Worm (Caenorhabditis elegans) whole organism, young adult: ENCODE data around the gene ech-5.

Experiments used
- C17E4.6 ChIP-seq: fragments of 200-800 bp; sonication (Bioruptor generic); IDR thresholded peaks from 2 replicates; pipeline ENCODE4 v1.3.6; 2022; ENCODE audit warnings: missing genetic modification reagents, missing genetic modification characterization, missing compliant biosample characterization
- F33H1.4 ChIP-seq: fragments of 200-800 bp; sonication (Bioruptor generic); IDR thresholded peaks from 2 replicates; pipeline ENCODE4 v1.3.6; 2022; ENCODE audit warnings: missing genetic modification reagents, missing genetic modification characterization, missing compliant biosample characterization
- F39B2.1 ChIP-seq: fragments of 200-800 bp; sonication (Bioruptor generic); IDR thresholded peaks from 2 replicates; pipeline ENCODE4 v1.3.6; 2022; ENCODE audit warnings: missing genetic modification reagents, missing genetic modification characterization, missing compliant biosample characterization
- F49E8.2 ChIP-seq: sonication (generic microtip); optimal IDR thresholded peaks from 3 replicates; lab custom pipeline; 2017; ENCODE audit warnings: missing genetic modification characterization, mild to moderate bottlenecking, missing compliant biosample characterization, antibody characterized with exemption, moderate library complexity; ENCODE audit not compliant: insufficient read depth
- F52B5.7 ChIP-seq: sonication (generic microtip); optimal IDR thresholded peaks from 2 replicates; lab custom pipeline; 2016; ENCODE audit warnings: mild to moderate bottlenecking, missing genetic modification characterization, missing compliant biosample characterization
- F57A8.1 ChIP-seq: fragments of 200-800 bp; sonication (Bioruptor generic); optimal IDR thresholded peaks from 2 replicates; lab custom pipeline; 2018; ENCODE audit warnings: mild to moderate bottlenecking, missing genetic modification characterization, moderate library complexity, missing compliant biosample characterization
- K11D2.4 ChIP-seq: fragments of 200-800 bp; sonication (Bioruptor generic); IDR thresholded peaks from 2 replicates; pipeline ENCODE4 v1.3.6; 2022; ENCODE audit warnings: missing genetic modification reagents, missing genetic modification characterization, missing compliant biosample characterization
- Y53F4B.3 ChIP-seq: fragments of 200-800 bp; sonication (Bioruptor generic); IDR thresholded peaks from 2 replicates; pipeline ENCODE4 v1.3.6; 2022; ENCODE audit warnings: missing genetic modification reagents, missing genetic modification characterization, missing compliant biosample characterization
- Y53G8AR.9 ChIP-seq: fragments of 200-800 bp; sonication (Bioruptor generic); conservative IDR thresholded peaks from 2 replicates; pipeline ENCODE4 v1.3.6; 2022; ENCODE audit warnings: missing genetic modification reagents, missing genetic modification characterization, missing compliant biosample characterization
- Y67H2A.10 ChIP-seq: fragments of 200-800 bp; sonication (Bioruptor generic); conservative IDR thresholded peaks from 2 replicates; pipeline ENCODE4 v1.3.6; 2022; ENCODE audit warnings: missing genetic modification reagents, missing genetic modification characterization, missing compliant biosample characterization
- aptf-2 ChIP-seq: fragments of 200-800 bp; sonication (Bioruptor generic); conservative IDR thresholded peaks from 2 replicates; pipeline ENCODE4 v1.3.6; 2022; ENCODE audit warnings: missing genetic modification reagents, missing genetic modification characterization, missing compliant biosample characterization
- aptf-3 ChIP-seq: fragments of 200-800 bp; sonication (Bioruptor generic); IDR thresholded peaks from 2 replicates; pipeline ENCODE4 v1.3.6; 2022; ENCODE audit warnings: missing genetic modification characterization, missing compliant biosample characterization
- attf-3 ChIP-seq: fragments of 200-800 bp; sonication (Bioruptor generic); conservative IDR thresholded peaks from 2 replicates; pipeline ENCODE4 v1.3.6; 2022; ENCODE audit warnings: missing genetic modification reagents, missing genetic modification characterization, missing compliant biosample characterization
- attf-6 ChIP-seq: fragments of 200-800 bp; sonication (Bioruptor generic); IDR thresholded peaks from 2 replicates; pipeline ENCODE4 v1.3.6; 2022; ENCODE audit warnings: missing genetic modification reagents, missing genetic modification characterization, missing compliant biosample characterization
- cebp-1 ChIP-seq, 2 experiments: fragments of 200-800 bp in 1 of 2; sonication (Bioruptor generic) in 1 of 2; sonication (generic microtip) in 1 of 2; IDR thresholded peaks in 1 of 2; optimal IDR thresholded peaks in 1 of 2; 2 replicates each; pipeline versions ENCODE4 v1.3.6 to Lab custom; 2017 to 2022; ENCODE audit warnings: missing compliant biosample characterization in 2 of 2, missing genetic modification characterization in 2 of 2, mild to moderate bottlenecking in 1 of 2, missing genetic modification reagents in 1 of 2, moderate library complexity in 1 of 2
- cebp-2 ChIP-seq: fragments of 200-800 bp; sonication (Bioruptor generic); IDR thresholded peaks from 2 replicates; pipeline ENCODE4 v1.3.6; 2022; ENCODE audit warnings: missing genetic modification characterization, missing compliant biosample characterization
- ceh-27 ChIP-seq: fragments of 200-800 bp; sonication (Bioruptor generic); optimal IDR thresholded peaks from 2 replicates; lab custom pipeline; 2018; ENCODE audit warnings: mild to moderate bottlenecking, missing genetic modification characterization, moderate library complexity, missing compliant biosample characterization
- ceh-40 ChIP-seq: fragments of 200-800 bp; sonication (Bioruptor generic); IDR thresholded peaks from 2 replicates; pipeline ENCODE4 v1.3.6; 2022; ENCODE audit warnings: missing genetic modification characterization, missing compliant biosample characterization
- ceh-58 ChIP-seq: fragments of 200-800 bp; sonication (Bioruptor generic); IDR thresholded peaks from 2 replicates; pipeline ENCODE4 v1.3.6; 2022; ENCODE audit warnings: missing genetic modification characterization, missing compliant biosample characterization
- ceh-79 ChIP-seq: sonication (generic microtip); optimal IDR thresholded peaks from 2 replicates; lab custom pipeline; 2017; ENCODE audit warnings: mild to moderate bottlenecking, missing genetic modification characterization, missing compliant biosample characterization
- efl-1 ChIP-seq: fragments of 150-350 bp; optimal IDR thresholded peaks from 2 replicates; lab custom pipeline; 2014; ENCODE audit warnings: missing biosample characterization, missing genetic modification reagents, missing genetic modification characterization
- egl-18 ChIP-seq: fragments of 200-800 bp; sonication (Bioruptor generic); IDR thresholded peaks from 2 replicates; pipeline ENCODE4 v1.3.6; 2022; ENCODE audit warnings: missing genetic modification reagents, missing genetic modification characterization, missing compliant biosample characterization
- egl-44 ChIP-seq: fragments of 200-800 bp; sonication (Bioruptor generic); IDR thresholded peaks from 2 replicates; pipeline ENCODE4 v1.3.6; 2022; ENCODE audit warnings: missing genetic modification reagents, missing genetic modification characterization, missing compliant biosample characterization
- ekl-4 ChIP-seq: fragments of 200-800 bp; sonication (Bioruptor generic); IDR thresholded peaks from 2 replicates; pipeline ENCODE4 v1.3.6; 2022; ENCODE audit warnings: missing genetic modification reagents, missing genetic modification characterization, missing compliant biosample characterization
- fkh-3 ChIP-seq: sonication (generic microtip); optimal IDR thresholded peaks from 2 replicates; lab custom pipeline; 2016; ENCODE audit warnings: mild to moderate bottlenecking, missing genetic modification characterization, missing compliant biosample characterization
- hlh-12 ChIP-seq: sonication (generic microtip); optimal IDR thresholded peaks from 2 replicates; lab custom pipeline; 2016; ENCODE audit warnings: missing genetic modification characterization, missing compliant biosample characterization
- lin-54 ChIP-seq: fragments of 200-800 bp; sonication (Bioruptor generic); optimal IDR thresholded peaks from 2 replicates; lab custom pipeline; 2018; ENCODE audit warnings: mild to moderate bottlenecking, missing genetic modification characterization, missing compliant biosample characterization
- lir-1 ChIP-seq: fragments of 200-800 bp; sonication (Bioruptor generic); conservative IDR thresholded peaks from 2 replicates; pipeline ENCODE4 v1.3.6; 2022; ENCODE audit warnings: missing genetic modification reagents, missing genetic modification characterization, missing compliant biosample characterization
- madf-10 ChIP-seq: sonication (generic microtip); optimal IDR thresholded peaks from 2 replicates; lab custom pipeline; 2016; ENCODE audit warnings: mild to moderate bottlenecking, missing genetic modification characterization, missing compliant biosample characterization
- nhr-179 ChIP-seq: sonication (generic microtip); optimal IDR thresholded peaks from 2 replicates; lab custom pipeline; 2016; ENCODE audit warnings: mild to moderate bottlenecking, missing genetic modification characterization, missing compliant biosample characterization
- nhr-80 ChIP-seq: sonication (generic microtip); optimal IDR thresholded peaks from 2 replicates; lab custom pipeline; 2016; ENCODE audit warnings: missing genetic modification characterization, missing compliant biosample characterization
- rcor-1 ChIP-seq: fragments of 200-800 bp; sonication (Bioruptor generic); IDR thresholded peaks from 2 replicates; pipeline ENCODE4 v1.3.6; 2022; ENCODE audit warnings: missing genetic modification reagents, missing genetic modification characterization, missing compliant biosample characterization
- rec-8 ChIP-seq, 2 experiments: sonication (generic microtip); optimal IDR thresholded peaks; 2 replicates each; lab custom pipeline; 2016; ENCODE audit warnings: mild to moderate bottlenecking in 2 of 2, missing genetic modification characterization in 2 of 2, missing genetic modification reagents in 2 of 2, missing genotype in 2 of 2, missing biosample characterization in 1 of 2, missing compliant biosample characterization in 1 of 2, moderate library complexity in 1 of 2
- snpc-1.1 ChIP-seq: sonication (generic microtip); optimal IDR thresholded peaks from 2 replicates; lab custom pipeline; 2017; ENCODE audit warnings: missing genetic modification characterization, mild to moderate bottlenecking, missing compliant biosample characterization, antibody characterized with exemption, moderate library complexity, missing genotype, missing genetic modification reagents; ENCODE audit not compliant: insufficient read depth
- tbp1 ChIP-seq: fragments of 200-800 bp; sonication (Bioruptor generic); optimal IDR thresholded peaks from 2 replicates; lab custom pipeline; 2018; ENCODE audit warnings: mild to moderate bottlenecking, missing genetic modification characterization, missing compliant biosample characterization
- tlf-1 ChIP-seq: fragments of 200-800 bp; sonication (Bioruptor generic); optimal IDR thresholded peaks from 2 replicates; lab custom pipeline; 2018; ENCODE audit warnings: mild to moderate bottlenecking, missing genetic modification characterization, missing compliant biosample characterization
- unc-62 ChIP-seq: fragments of 150-350 bp; optimal IDR thresholded peaks from 2 replicates; lab custom pipeline; 2014; ENCODE audit warnings: missing biosample characterization, missing genetic modification reagents, missing genetic modification characterization
- ztf-25 ChIP-seq: fragments of 200-800 bp; sonication (Bioruptor generic); IDR thresholded peaks from 2 replicates; pipeline ENCODE4 v1.3.6; 2022; ENCODE audit warnings: missing genetic modification reagents, missing genetic modification characterization, missing compliant biosample characterization
- ztf-6 ChIP-seq: fragments of 200-800 bp; sonication (Bioruptor generic); IDR thresholded peaks from 2 replicates; pipeline ENCODE4 v1.3.6; 2022; ENCODE audit warnings: missing genetic modification reagents, missing genetic modification characterization, missing compliant biosample characterization

Gene ech-5

DNA sequence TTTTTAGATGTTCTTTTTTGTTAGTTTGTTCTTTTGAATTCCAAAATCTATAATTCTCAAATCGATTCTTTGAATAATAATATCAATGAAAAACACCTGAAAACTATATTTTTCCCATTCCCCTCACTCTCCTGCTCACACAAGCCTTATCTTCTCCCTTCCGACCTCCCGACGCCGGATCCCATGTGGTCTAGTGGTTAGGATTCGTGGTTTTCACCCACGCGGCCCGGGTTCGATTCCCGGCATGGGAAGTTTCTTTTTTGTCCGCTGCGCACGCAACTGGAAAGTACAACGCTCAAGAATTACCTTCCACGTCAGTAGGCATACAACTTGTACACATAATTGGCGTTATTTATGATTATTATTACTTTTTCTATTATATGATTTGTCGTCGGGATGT is 45.8 kb downstream of the ech-5 start (continued):
- no peak for TF ChIP-seq aptf-2 (GFP tag; lab: Robert Waterston, UW)
- no peak for TF ChIP-seq snpc-1.1 (tag; lab: Kevin White, UChicago)
- no peak for TF ChIP-seq tlf-1
- TF ChIP-seq rec-8 (tag; optimal IDR thresholded peaks at IDR 0.05; lab: Kevin White, UChicago): no peak
- TF ChIP-seq K11D2.4: no peak
- no peak for TF ChIP-seq Y53G8AR.9 (GFP tag; lab: Robert Waterston, UW)
- TF ChIP-seq C17E4.6 (GFP tag; lab: Robert Waterston, UW): no peak
- no peak for TF ChIP-seq cebp-2 (GFP tag; lab: Robert Waterston, UW)
- TF ChIP-seq F33H1.4 (GFP tag; lab: Robert Waterston, UW): no peak
- no peak for TF ChIP-seq aptf-3 (GFP tag; lab: Robert Waterston, UW)
- no peak for TF ChIP-seq nhr-179 (tag; lab: Kevin White, UChicago)
- no peak for TF ChIP-seq hlh-12 (tag; lab: Kevin White, UChicago)
- peak; percentile 94 for TF ChIP-seq tbp1 (GFP tag; lab: Kevin White, UChicago)
- TF ChIP-seq ceh-79 (tag; lab: Kevin White, UChicago): no peak
- peak; percentile 57; the same call in 1 of the 2 replicates for TF ChIP-seq attf-3 (GFP tag; lab: Robert Waterston, UW)
- TF ChIP-seq F39B2.1: no peak
- no peak for TF ChIP-seq cebp-1 (GFP tag; IDR thresholded peaks at IDR 0.05; lab: Robert Waterston, UW)
- peak; percentile 36 for TF ChIP-seq cebp-1 (tag; optimal IDR thresholded peaks at IDR 0.05; lab: Kevin White, UChicago)
- TF ChIP-seq F49E8.2: no peak
- TF ChIP-seq ztf-25 (GFP tag; lab: Robert Waterston, UW): 0 out of 2 replicates have a peak, but pooled peaks have one; percentile 21
- no peak for TF ChIP-seq lir-1 (GFP tag; lab: Robert Waterston, UW)
- TF ChIP-seq Y53F4B.3: no peak

- TF ChIP-seq attf-6 (GFP tag; lab: Robert Waterston, UW) (no peak), egl-44 (GFP tag; lab: Robert Waterston, UW) (no peak), ztf-6 (GFP tag; lab: Robert Waterston, UW) (no peak), egl-18 (GFP tag; lab: Robert Waterston, UW) (no peak), ekl-4 (GFP tag; lab: Robert Waterston, UW) (no peak)
These were observed 48.4 kb downstream of the ech-5 start, which contains the start of gene lgc-33 for ce11 chrIV:845198-845597. lgc-33 (plus strand) TSS chrIV:845498.

DNA sequence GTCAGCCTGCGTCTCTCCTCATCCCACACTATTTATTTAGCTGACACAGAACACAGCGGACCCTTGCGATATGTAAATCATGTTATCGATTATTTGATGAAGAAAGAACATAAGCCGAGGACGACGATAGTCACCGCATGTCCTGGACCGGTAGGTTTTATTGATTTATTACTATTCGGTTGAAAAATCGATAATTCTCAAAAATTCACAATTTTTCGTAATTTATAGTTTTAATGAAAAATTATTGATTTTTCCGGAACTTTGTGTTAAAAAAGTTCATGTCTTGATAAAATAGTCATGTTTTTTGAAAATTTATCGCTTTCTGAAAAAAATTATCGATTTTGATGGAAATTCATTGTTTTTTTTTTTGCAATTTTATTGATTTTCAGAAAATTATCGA is 51.4 kb downstream of the ech-5 start:
- no peak for TF ChIP-seq nhr-80
- TF ChIP-seq ekl-4 (GFP tag; lab: Robert Waterston, UW): no peak
- no peak for TF ChIP-seq fkh-3 (tag; lab: Kevin White, UChicago)
- no peak for TF ChIP-seq efl-1 (GFP tag; lab: Kevin White, UChicago)
- TF ChIP-seq lin-54 (GFP tag; lab: Kevin White, UChicago): no peak
- TF ChIP-seq unc-62 (GFP tag; lab: Kevin White, UChicago): no peak
- no peak for TF ChIP-seq F57A8.1 (GFP tag; lab: Kevin White, UChicago)
- no peak for TF ChIP-seq ceh-27 (GFP tag; lab: Kevin White, UChicago)
- no peak for TF ChIP-seq ceh-58
- no peak for TF ChIP-seq Y67H2A.10
- no peak for TF ChIP-seq madf-10
- TF ChIP-seq ceh-40 (GFP tag; lab: Robert Waterston, UW): no peak
- TF ChIP-seq rcor-1 (GFP tag; lab: Robert Waterston, UW): no peak
- TF ChIP-seq F52B5.7 (tag; lab: Kevin White, UChicago): no peak
- no peak for TF ChIP-seq tbp1 (GFP tag; lab: Kevin White, UChicago)
